Worm (Caenorhabditis elegans): ENCODE measurements around the gene E01G4.6.

The E01G4.6 gene

DNA sequence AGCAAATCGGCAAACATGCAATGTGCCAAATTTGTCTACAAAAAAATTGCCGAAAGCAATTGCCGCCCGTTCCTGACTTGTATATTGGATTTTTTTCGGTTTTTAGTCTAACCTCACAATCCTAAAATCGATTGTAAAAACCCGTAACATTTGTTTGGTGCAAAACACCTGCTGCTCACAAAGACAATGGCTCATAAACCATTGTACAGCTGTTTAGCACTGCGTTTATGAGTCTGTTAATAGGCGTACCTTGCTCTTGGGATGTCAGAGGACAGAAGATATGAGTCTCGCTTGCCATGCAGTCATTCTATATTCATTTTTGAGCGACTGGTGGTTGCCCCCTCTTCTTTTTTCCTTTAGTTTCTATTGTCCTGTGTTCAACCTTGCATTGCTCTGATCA is 10.1 kb upstream of the E01G4.6 start, which contains the start of gene E01G4.5:
Gene E01G4.5 (plus strand): TSS at position 301 of the 400 bp plus-strand sequence.
- TF ChIP-seq nhr-2 (tag; optimal IDR thresholded peaks at IDR 0.05) (no peak), hlh-1 (tag; optimal IDR thresholded peaks at IDR 0.05) (peak; percentile 58)

DNA sequence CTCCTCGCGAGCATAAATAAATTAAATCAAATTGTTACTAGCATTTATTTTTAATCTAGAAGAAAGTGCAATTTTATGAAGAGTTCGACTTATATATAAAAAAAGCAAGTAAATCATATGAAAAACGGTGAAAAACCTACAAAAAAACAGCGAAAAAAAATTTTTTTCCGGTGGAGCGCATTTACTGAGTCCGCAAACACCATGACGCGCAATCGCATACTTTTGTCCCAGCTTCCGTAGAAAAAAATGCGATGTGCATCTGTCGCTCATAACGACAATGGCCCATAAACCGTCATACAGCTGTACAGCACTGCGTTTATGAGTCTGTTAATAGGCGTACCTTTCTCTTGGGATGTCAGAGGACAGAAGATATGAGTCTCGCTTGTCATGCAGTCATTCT is 5.0 kb upstream of the E01G4.6 start:
- TF ChIP-seq ztf-11 (tag; optimal IDR thresholded peaks at IDR 0.05) (no peak), nhr-12 (tag; optimal IDR thresholded peaks at IDR 0.05) (no peak), nhr-76 (tag; optimal IDR thresholded peaks at IDR 0.05) (no peak), lsy-2 (tag; optimal IDR thresholded peaks at IDR 0.05) (peak; percentile 32), mls-2 (tag; optimal IDR thresholded peaks at IDR 0.05) (no peak), ces-1 (GFP tag; optimal IDR thresholded peaks at IDR 0.05) (peak; percentile 30), M03D4.4 (tag; optimal IDR thresholded peaks at IDR 0.05) (peak; percentile 8), mab-5 (tag; optimal IDR thresholded peaks at IDR 0.05) (no peak), sptf-1 (tag; optimal IDR thresholded peaks at IDR 0.05) (peak; percentile 28), mep-1 (tag; optimal IDR thresholded peaks at IDR 0.05) (peak; percentile 41), hlh-1 (tag; optimal IDR thresholded peaks at IDR 0.05) (no peak)

DNA sequence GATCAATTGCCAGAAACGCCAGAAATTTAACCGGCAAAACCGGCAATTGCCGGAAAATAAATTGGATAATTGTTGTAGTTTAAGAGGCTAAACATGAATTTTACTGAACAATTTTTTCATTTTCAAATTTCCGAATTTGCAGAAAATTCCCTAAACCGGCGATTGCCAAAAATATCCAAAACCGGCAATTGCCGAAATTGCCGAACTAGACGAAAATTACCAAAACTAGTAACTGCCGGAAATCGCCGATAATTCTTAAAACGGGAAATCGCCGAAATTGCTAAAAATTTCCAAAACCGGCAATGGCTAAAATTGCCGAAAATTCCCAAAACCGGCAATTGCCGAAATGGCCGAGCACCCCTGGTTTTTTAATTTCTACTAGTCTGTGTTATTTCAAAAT is 2.8 kb upstream of the E01G4.6 start:
- TF ChIP-seq tbx-8 (GFP tag; optimal IDR thresholded peaks at IDR 0.05) (no peak), mls-2 (tag; optimal IDR thresholded peaks at IDR 0.05) (no peak), snpc-4 (tag; optimal IDR thresholded peaks at IDR 0.05) (no peak), bed-3 (GFP tag; optimal IDR thresholded peaks at IDR 0.05) (no peak), unc-39 (tag; optimal IDR thresholded peaks at IDR 0.05) (no peak), mep-1 (tag; optimal IDR thresholded peaks at IDR 0.05) (no peak), elt-1 (tag; optimal IDR thresholded peaks at IDR 0.05; ENCODE audit: borderline replicate concordance, insufficient read depth) (no peak), elt-3 (tag; optimal IDR thresholded peaks at IDR 0.05) (no peak), nhr-12 (tag; optimal IDR thresholded peaks at IDR 0.05) (no peak), nhr-2 (tag; optimal IDR thresholded peaks at IDR 0.05) (no peak), cnd-1 (tag; optimal IDR thresholded peaks at IDR 0.05) (no peak), ceh-39 (tag; optimal IDR thresholded peaks at IDR 0.05) (no peak), ham-2 (GFP tag; optimal IDR thresholded peaks at IDR 0.05) (no peak), hlh-1 (tag; optimal IDR thresholded peaks at IDR 0.05) (no peak), unc-120 (tag; optimal IDR thresholded peaks at IDR 0.05; ENCODE audit: poor library complexity, severe bottlenecking) (no peak), sptf-1 (tag; optimal IDR thresholded peaks at IDR 0.05) (no peak), zip-8 (tag; optimal IDR thresholded peaks at IDR 0.05) (no peak)

DNA sequence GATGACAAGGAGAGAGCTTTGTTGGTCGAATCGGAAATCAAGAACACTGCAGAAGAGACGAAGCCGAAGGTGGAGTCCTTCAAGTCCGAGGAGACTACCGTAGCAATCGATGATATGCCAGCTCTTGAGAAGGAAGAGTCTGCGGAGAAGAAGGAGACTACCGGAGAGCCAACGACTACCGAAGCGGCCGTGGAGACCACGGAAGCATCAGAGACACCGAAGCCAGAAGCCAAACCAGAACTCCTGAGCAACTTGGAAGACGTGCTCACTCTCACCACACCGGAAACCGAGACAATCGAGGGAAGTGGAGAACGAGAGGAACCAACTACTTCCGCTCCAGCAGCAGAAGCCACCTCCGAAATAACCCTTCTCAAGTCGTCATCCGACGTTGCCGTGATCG is 1.9 kb downstream of the E01G4.6 start:
- no peak for TF ChIP-seq sptf-1 (tag; optimal IDR thresholded peaks at IDR 0.05)
- TF ChIP-seq pha-4 (tag; optimal IDR thresholded peaks at IDR 0.05) = no peak
- TF ChIP-seq hlh-1 (tag; optimal IDR thresholded peaks at IDR 0.05) = no peak
- TF ChIP-seq unc-62 (GFP tag; optimal IDR thresholded peaks at IDR 0.05) = no peak
- no peak for TF ChIP-seq unc-120 (tag; optimal IDR thresholded peaks at IDR 0.05; ENCODE audit: poor library complexity, severe bottlenecking)
- TF ChIP-seq drap-1 (GFP tag; optimal IDR thresholded peaks at IDR 0.05) = no peak
- TF ChIP-seq blmp-1 (tag; optimal IDR thresholded peaks at IDR 0.05) = no peak
- TF ChIP-seq bed-3 (GFP tag; optimal IDR thresholded peaks at IDR 0.05) = no peak
- TF ChIP-seq elt-3 (tag; optimal IDR thresholded peaks at IDR 0.05) = no peak
- TF ChIP-seq mls-2 (tag; optimal IDR thresholded peaks at IDR 0.05) = no peak
- no peak for TF ChIP-seq mab-5 (tag; optimal IDR thresholded peaks at IDR 0.05)
- TF ChIP-seq ceh-83 (GFP tag; optimal IDR thresholded peaks at IDR 0.05) = no peak

DNA sequence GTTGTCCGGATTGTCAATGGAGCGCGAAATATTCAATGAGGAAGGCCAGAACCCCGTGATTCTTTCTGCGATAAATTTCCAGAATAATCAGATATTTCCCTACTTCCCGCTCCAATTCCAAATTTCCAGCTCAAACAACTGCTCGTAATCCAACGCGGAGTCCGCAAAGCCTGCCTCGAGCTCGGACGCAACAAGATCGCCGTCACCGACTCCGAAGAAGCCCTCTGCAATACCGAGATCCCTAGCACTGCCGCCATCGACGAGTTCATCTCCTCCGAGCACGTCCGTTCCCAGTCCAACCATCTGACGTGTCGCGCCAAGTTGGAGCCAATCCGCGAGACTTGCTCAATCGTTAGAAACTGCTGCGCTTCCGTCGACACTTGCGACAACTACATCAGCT is 2.9 kb downstream of the E01G4.6 start:
- no peak for TF ChIP-seq unc-120 (tag; optimal IDR thresholded peaks at IDR 0.05; ENCODE audit: poor library complexity, severe bottlenecking)
- TF ChIP-seq hlh-1 (tag; optimal IDR thresholded peaks at IDR 0.05) = no peak
- TF ChIP-seq zip-8 (tag; optimal IDR thresholded peaks at IDR 0.05) = no peak
- no peak for TF ChIP-seq M03D4.4 (tag; optimal IDR thresholded peaks at IDR 0.05)
- TF ChIP-seq nhr-28 (tag; optimal IDR thresholded peaks at IDR 0.05) = no peak
- no peak for TF ChIP-seq sem-2 (GFP tag; optimal IDR thresholded peaks at IDR 0.05)
- TF ChIP-seq ham-2 (GFP tag; optimal IDR thresholded peaks at IDR 0.05) = no peak
- TF ChIP-seq ces-1 (GFP tag; optimal IDR thresholded peaks at IDR 0.05) = no peak
- TF ChIP-seq ceh-39 (tag; optimal IDR thresholded peaks at IDR 0.05) = no peak
- no peak for TF ChIP-seq blmp-1 (tag; optimal IDR thresholded peaks at IDR 0.05)
- no peak for TF ChIP-seq pha-4 (tag; optimal IDR thresholded peaks at IDR 0.05)
- TF ChIP-seq nhr-76 (tag; optimal IDR thresholded peaks at IDR 0.05) = no peak
- TF ChIP-seq tbx-8 (GFP tag; optimal IDR thresholded peaks at IDR 0.05) = no peak
- no peak for TF ChIP-seq lin-13 (tag; optimal IDR thresholded peaks at IDR 0.05)
